Fruit fly (Drosophila melanogaster): Measurements from ENCODE around the gene Grl65a.

The Grl65a gene

DNA sequence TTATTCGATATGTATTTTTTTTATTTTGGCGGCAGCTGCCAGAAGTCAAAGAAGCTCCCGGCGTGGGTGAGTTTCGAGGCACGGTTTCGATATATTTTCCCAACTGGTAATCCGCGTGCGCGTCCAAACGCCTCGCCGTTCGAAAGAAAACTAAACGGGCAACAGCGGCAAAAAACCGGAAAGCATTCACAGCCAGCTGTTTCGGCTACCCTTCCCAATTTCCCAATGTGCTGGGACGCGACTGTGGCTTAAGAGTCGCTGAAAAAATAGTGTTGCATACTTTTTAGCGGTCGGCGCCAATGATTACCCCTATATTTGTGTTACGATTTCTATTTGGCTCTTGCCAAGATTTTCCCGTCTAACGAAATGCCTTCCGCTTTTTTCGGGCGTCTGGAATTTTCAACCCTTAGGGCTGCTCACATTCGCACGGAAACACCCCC, 35.8 kb upstream of the Grl65a start, which contains the start of gene SP1173 (continued):
- TF ChIP-seq CG3163 (GFP tag; optimal IDR thresholded peaks at IDR 0.05) (peak; percentile 41), gce (GFP tag; IDR thresholded peaks at IDR 0.05) (peak; percentile 78; the same call in 2 of the 3 replicates), HLH54F (GFP tag; optimal IDR thresholded peaks at IDR 0.05) (no peak), CG17802 (tag; optimal IDR thresholded peaks at IDR 0.05) (no peak), org-1 (GFP tag; optimal IDR thresholded peaks at IDR 0.05) (peak; percentile 13), oc (tag; optimal IDR thresholded peaks at IDR 0.05) (peak; percentile 70), ham (GFP tag; IDR thresholded peaks at IDR 0.05) (no peak), salm (tag; optimal IDR thresholded peaks at IDR 0.05) (no peak), Abd-B (GFP tag; optimal IDR thresholded peaks at IDR 0.05) (no peak), p53 (GFP tag; optimal IDR thresholded peaks at IDR 0.05) (no peak), CG4404 (GFP tag; IDR thresholded peaks at IDR 0.05) (no peak), Sry-δ (GFP tag; optimal IDR thresholded peaks at IDR 0.05) (peak; percentile 13), Oli (tag; optimal IDR thresholded peaks at IDR 0.05) (peak; percentile 7), slou (GFP tag; optimal IDR thresholded peaks at IDR 0.05) (no peak), chm (GFP tag; IDR thresholded peaks at IDR 0.05) (peak; percentile 92), CG13894 (tag; optimal IDR thresholded peaks at IDR 0.05) (peak; percentile 75), TFAM (GFP tag; optimal IDR thresholded peaks at IDR 0.05) (no peak), sisA (GFP tag; IDR thresholded peaks at IDR 0.05) (no peak), her (GFP tag; optimal IDR thresholded peaks at IDR 0.05) (peak; percentile 68), vfl (GFP tag; optimal IDR thresholded peaks at IDR 0.05) (no peak), CG11456 (GFP tag; IDR thresholded peaks at IDR 0.05) (no peak; the same call in 2 of the 3 replicates), BtbVII (GFP tag; optimal IDR thresholded peaks at IDR 0.05) (peak; percentile 51), br (optimal IDR thresholded peaks at IDR 0.05) (no peak), pita (GFP tag; optimal IDR thresholded peaks at IDR 0.05) (no peak), Kr (GFP tag; optimal IDR thresholded peaks at IDR 0.05) (peak; percentile 60), CG18764 (GFP tag; optimal IDR thresholded peaks at IDR 0.05) (no peak), PHDP (tag; optimal IDR thresholded peaks at IDR 0.05) (peak; percentile 17), cg (GFP tag; optimal IDR thresholded peaks at IDR 0.05) (no peak), CG11695 (GFP tag; IDR thresholded peaks at IDR 0.05) (peak; percentile 49; the same call in 2 of the 3 replicates), vnd (GFP tag; IDR thresholded peaks at IDR 0.05; ENCODE audit: partially characterized antibody) (peak; percentile 48; the same call in 1 of the 3 replicates), CG31224 (GFP tag; IDR thresholded peaks at IDR 0.05) (peak; percentile 29; the same call in 1 of the 2 replicates), otp (GFP tag; IDR thresholded peaks at IDR 0.05) (no peak), sug (tag; optimal IDR thresholded peaks at IDR 0.05) (peak; percentile 38), pnt (GFP tag; optimal IDR thresholded peaks at IDR 0.05) (no peak), Trl (optimal IDR thresholded peaks at IDR 0.05) (no peak), Trl (GFP tag; optimal IDR thresholded peaks at IDR 0.05) (peak; percentile 45), bsh (GFP tag; optimal IDR thresholded peaks at IDR 0.05) (peak in 1 of 2 experiments; percentile 23), CG8290 (GFP tag; optimal IDR thresholded peaks at IDR 0.05) (no peak), CG8290 (tag; optimal IDR thresholded peaks at IDR 0.05) (peak; percentile 45 to 76), bowl (GFP tag; IDR thresholded peaks at IDR 0.05) (no peak; the same call in 1 of the 2 replicates), Vsx1 (GFP tag; optimal IDR thresholded peaks at IDR 0.05) (no peak), CG3995 (GFP tag; optimal IDR thresholded peaks at IDR 0.05) (no peak), gfzf (GFP tag; optimal IDR thresholded peaks at IDR 0.05) (no peak), Hr51 (GFP tag; optimal IDR thresholded peaks at IDR 0.05) (peak; percentile 13 to 29), Sox102F (GFP tag; optimal IDR thresholded peaks at IDR 0.05) (no peak), ttk (GFP tag; IDR thresholded peaks at IDR 0.05) (peak; percentile 34; the same call in 1 of the 2 replicates), CG9932 (GFP tag; IDR thresholded peaks at IDR 0.05) (peak; percentile 55; the same call in 1 of the 2 replicates), CG4707 (GFP tag; optimal IDR thresholded peaks at IDR 0.05) (no peak), amos (GFP tag; IDR thresholded peaks at IDR 0.05; ENCODE audit: partially characterized antibody) (peak; percentile 55; the same call in 1 of the 2 replicates), lilli (GFP tag; optimal IDR thresholded peaks at IDR 0.05) (peak; percentile 29), CG17359 (tag; optimal IDR thresholded peaks at IDR 0.05) (peak; percentile 5), zfh1 (GFP tag; IDR thresholded peaks at IDR 0.05) (no peak; the same call in 1 of the 3 replicates)
